Fruit fly (Drosophila melanogaster) whole organism, wandering third instar larva: Measurements from ENCODE around the gene spen.
A peak's percentile ranks its signal among the peaks of the same experiment; 100 is the strongest.

Experiments used
- Abd-B ChIP-seq: fragments of >200 bp; optimal IDR thresholded peaks from 2 replicates; lab custom pipeline; 2017; ENCODE audit warnings: missing biosample characterization, missing genetic modification characterization
- CG9705 ChIP-seq: fragments of 200-800 bp; sonication (Bioruptor generic); optimal IDR thresholded peaks from 2 replicates; lab custom pipeline; 2018; ENCODE audit warnings: missing biosample characterization, mild to moderate bottlenecking, missing genetic modification characterization
- Dfd ChIP-seq: fragments of >200 bp; optimal IDR thresholded peaks from 2 replicates; lab custom pipeline; 2017; ENCODE audit warnings: missing biosample characterization, missing genetic modification characterization
- Dif ChIP-seq: fragments of 200-275, 200-300 bp; sonication (Bioruptor generic); optimal IDR thresholded peaks from 2 replicates; lab custom pipeline; 2018; ENCODE audit warnings: missing biosample characterization, missing genetic modification characterization; ENCODE audit not compliant: partially characterized antibody
- HLH106 ChIP-seq: fragments of 200-800 bp; optimal IDR thresholded peaks from 3 replicates; lab custom pipeline; 2019; ENCODE audit warnings: missing biosample characterization, mild to moderate bottlenecking, missing genetic modification characterization, moderate library complexity
- Hnf4 ChIP-seq: fragments of 200-800 bp; sonication (Bioruptor generic); optimal IDR thresholded peaks from 2 replicates; lab custom pipeline; 2016; ENCODE audit warnings: missing biosample characterization, mild to moderate bottlenecking, missing genetic modification characterization
- Hr83 ChIP-seq: fragments of 200-300 bp; sonication (Bioruptor generic); optimal IDR thresholded peaks from 2 replicates; lab custom pipeline; 2016; ENCODE audit warnings: missing biosample characterization, mild to moderate bottlenecking, missing genetic modification characterization, moderate library complexity; ENCODE audit not compliant: poor library complexity, severe bottlenecking
- Jra ChIP-seq: sonication (Bioruptor generic); optimal IDR thresholded peaks from 2 replicates; lab custom pipeline; 2016; ENCODE audit warnings: missing biosample characterization, missing genetic modification characterization
- Mio ChIP-seq: sonication (Bioruptor generic); optimal IDR thresholded peaks from 2 replicates; lab custom pipeline; 2016; ENCODE audit warnings: missing biosample characterization, missing genetic modification characterization
- Myc ChIP-seq: fragments of >200 bp; optimal IDR thresholded peaks from 2 replicates; lab custom pipeline; 2017
- OdsH ChIP-seq: fragments of 200-800 bp; sonication (Bioruptor generic); optimal IDR thresholded peaks from 2 replicates; lab custom pipeline; 2016; ENCODE audit warnings: missing biosample characterization, mild to moderate bottlenecking, missing genetic modification characterization
- Rel ChIP-seq, 2 experiments: fragments of 200-800 bp; sonication (Bioruptor generic) in 1 of 2; optimal IDR thresholded peaks; 2 replicates in 1 of 2; 3 replicates in 1 of 2; lab custom pipeline; 2016 to 2019; ENCODE audit warnings: mild to moderate bottlenecking in 2 of 2, missing biosample characterization in 2 of 2, missing genetic modification characterization in 2 of 2, moderate library complexity in 1 of 2
- Sp1 ChIP-seq: fragments of 200-800 bp; sonication (Bioruptor generic); optimal IDR thresholded peaks from 3 replicates; lab custom pipeline; 2019; ENCODE audit warnings: missing biosample characterization, mild to moderate bottlenecking, missing genetic modification characterization, moderate library complexity
- br ChIP-seq: fragments of 200-800 bp; sonication (Bioruptor generic); optimal IDR thresholded peaks from 2 replicates; lab custom pipeline; 2016; ENCODE audit warnings: missing biosample characterization, missing genetic modification characterization
- dl ChIP-seq, 2 experiments: fragments of 175-275, 200-275 bp in 1 of 2; fragments of 200-275 bp in 1 of 2; sonication (Bioruptor generic); optimal IDR thresholded peaks; lab custom pipeline; 2018; ENCODE audit warnings: mild to moderate bottlenecking in 2 of 2, missing biosample characterization in 2 of 2, missing genetic modification characterization in 2 of 2, moderate library complexity in 2 of 2; ENCODE audit not compliant: partially characterized antibody in 2 of 2, insufficient read depth in 1 of 2
- dmrt93B ChIP-seq: fragments of 200-800 bp; sonication (Bioruptor generic); optimal IDR thresholded peaks from 2 replicates; lab custom pipeline; 2018; ENCODE audit warnings: missing biosample characterization, mild to moderate bottlenecking, missing genetic modification characterization
- dsf ChIP-seq: sonication (Bioruptor generic); optimal IDR thresholded peaks from 2 replicates; lab custom pipeline; 2016; ENCODE audit warnings: missing biosample characterization, missing genetic modification characterization, borderline replicate concordance
- ey ChIP-seq: fragments of 200-800 bp; sonication (Bioruptor generic); optimal IDR thresholded peaks from 2 replicates; lab custom pipeline; 2016; ENCODE audit warnings: missing biosample characterization, missing genetic modification characterization
- foxo ChIP-seq, 2 experiments: fragments of 200-800 bp; sonication (Bioruptor generic); optimal IDR thresholded peaks; 2 replicates in 1 of 2; 3 replicates in 1 of 2; lab custom pipeline; 2016 to 2017; ENCODE audit warnings: missing biosample characterization in 2 of 2, missing genetic modification characterization in 2 of 2
- fru ChIP-seq: fragments of 200-800 bp; sonication (Bioruptor generic); optimal IDR thresholded peaks from 3 replicates; lab custom pipeline; 2016; ENCODE audit warnings: missing biosample characterization, mild to moderate bottlenecking, missing genetic modification characterization
- h ChIP-seq: fragments of 200-800 bp; sonication (Bioruptor generic); optimal IDR thresholded peaks from 3 replicates; lab custom pipeline; 2016; ENCODE audit warnings: missing biosample characterization, mild to moderate bottlenecking, missing genetic modification characterization
- lola ChIP-seq: fragments of >200 bp; optimal IDR thresholded peaks from 2 replicates; lab custom pipeline; 2017; ENCODE audit warnings: missing biosample characterization, missing genetic modification characterization
- pan ChIP-seq: fragments of >200 bp; optimal IDR thresholded peaks from 2 replicates; lab custom pipeline; 2017
- psq ChIP-seq: fragments of 200-800 bp; sonication (Bioruptor generic); optimal IDR thresholded peaks from 3 replicates; lab custom pipeline; 2017; ENCODE audit warnings: missing biosample characterization, mild to moderate bottlenecking, missing genetic modification characterization, moderate library complexity
- rgr ChIP-seq: fragments of 200-800 bp; sonication (Bioruptor generic); optimal IDR thresholded peaks from 3 replicates; lab custom pipeline; 2016; ENCODE audit warnings: missing biosample characterization, mild to moderate bottlenecking, missing genetic modification characterization
- sage ChIP-seq: fragments of 200-800 bp; sonication (Bioruptor generic); optimal IDR thresholded peaks from 2 replicates; lab custom pipeline; 2016; ENCODE audit warnings: missing biosample characterization, mild to moderate bottlenecking, missing genetic modification characterization
- sv ChIP-seq: fragments of 200-800 bp; sonication (Bioruptor generic); optimal IDR thresholded peaks from 3 replicates; lab custom pipeline; 2016; ENCODE audit warnings: missing biosample characterization, missing genetic modification characterization
- tai ChIP-seq: sonication (Bioruptor generic); optimal IDR thresholded peaks from 2 replicates; lab custom pipeline; 2016; ENCODE audit warnings: missing biosample characterization, missing genetic modification characterization
- usp ChIP-seq: fragments of >200 bp; optimal IDR thresholded peaks from 2 replicates; lab custom pipeline; 2017; ENCODE audit warnings: missing biosample characterization, missing genetic modification characterization
- woc ChIP-seq: sonication (Bioruptor generic); optimal IDR thresholded peaks from 2 replicates; lab custom pipeline; 2016; ENCODE audit warnings: missing biosample characterization, mild to moderate bottlenecking, missing genetic modification characterization

Gene spen

DNA sequence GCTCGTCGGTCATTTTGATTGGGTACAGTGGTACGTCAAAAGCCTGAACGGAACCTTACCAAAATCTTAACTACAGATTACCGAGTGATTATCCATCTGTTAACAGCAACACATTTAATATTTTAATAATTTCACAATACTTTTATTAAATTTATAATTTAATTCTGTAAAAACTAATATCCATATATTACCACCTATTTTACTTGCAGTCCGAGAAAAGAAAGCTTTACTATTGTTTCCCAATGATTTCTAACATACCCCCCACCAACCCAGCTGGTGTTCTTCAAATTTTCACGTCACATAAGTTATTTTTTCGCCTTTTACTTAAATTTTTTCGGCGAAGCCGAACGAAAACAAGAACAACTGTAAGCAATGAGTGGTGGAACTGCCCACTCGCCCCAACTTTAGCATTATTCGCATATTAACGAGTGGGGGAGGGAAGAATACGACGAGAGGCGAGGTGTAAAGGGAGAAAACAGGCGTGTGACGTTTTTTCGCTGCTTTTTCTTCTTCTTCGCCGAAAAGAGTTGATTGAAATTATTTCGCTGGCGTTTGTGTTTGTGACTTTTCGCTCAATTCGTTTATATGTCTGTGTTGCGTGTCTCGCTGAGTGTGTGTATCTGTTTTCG, 89.1 kb downstream of the spen start:
- TF ChIP-seq Rel (GFP tag; optimal IDR thresholded peaks at IDR 0.05; lab: Kevin White, UChicago) (no peak), Rel (tag; optimal IDR thresholded peaks at IDR 0.05; lab: Kevin White, UChicago) (peak; percentile 27), sv (no peak), HLH106 (peak; percentile 87), sage (GFP tag; lab: Kevin White, UChicago) (peak; percentile 29), Myc (no peak), dsf (GFP tag; lab: Kevin White, UChicago) (no peak), dl (GFP tag; optimal IDR thresholded peaks at IDR 0.05; lab: Kevin White, UChicago; ENCODE audit: insufficient read depth in 1 of 2, partially characterized antibody in 2 of 2) (peak in 1 of 2 experiments; percentile 33), Hr83 (peak; percentile 40), Sp1 (GFP tag; lab: Kevin White, UChicago) (peak; percentile 82), ey (peak; percentile 56), Dif (peak; percentile 48), psq (peak; percentile 76), OdsH (GFP tag; lab: Kevin White, UChicago) (peak; percentile 83), rgr (peak; percentile 70), h (no peak), foxo (GFP tag; optimal IDR thresholded peaks at IDR 0.05; lab: Kevin White, UChicago) (peak in 1 of 2 experiments; percentile 86), br (peak; percentile 52), CG9705 (GFP tag; lab: Kevin White, UChicago) (peak; percentile 29), usp (GFP tag; lab: Kevin White, UChicago) (no peak), fru (GFP tag; lab: Kevin White, UChicago) (peak; percentile 68), dmrt93B (GFP tag; lab: Kevin White, UChicago) (peak; percentile 76), Abd-B (no peak)

DNA sequence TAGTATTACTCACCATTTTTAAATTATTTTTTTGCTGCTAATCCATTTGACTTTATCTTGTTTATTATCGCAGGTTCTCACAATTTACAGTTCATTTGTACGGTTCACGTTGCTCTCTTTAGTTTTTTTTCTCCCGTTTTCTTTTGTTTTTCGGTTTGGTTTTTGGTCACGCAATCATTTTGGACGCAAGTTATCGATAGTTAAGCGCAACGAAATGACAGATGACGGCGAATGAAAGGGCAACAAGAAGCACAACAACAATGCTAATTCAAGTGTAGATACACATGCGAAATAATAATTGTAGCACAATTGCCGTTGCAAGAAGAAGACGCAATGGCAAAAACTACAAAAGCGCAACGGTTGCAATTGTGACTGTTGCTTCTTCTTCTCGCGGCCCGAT, 89.8 kb downstream of the spen start:
- no peak for TF ChIP-seq Dfd (GFP tag; lab: Kevin White, UChicago)
- no peak for TF ChIP-seq usp (GFP tag; lab: Kevin White, UChicago)
- no peak for TF ChIP-seq pan (lab: Kevin White, UChicago)
- TF ChIP-seq Hr83, result no peak
- TF ChIP-seq Jra (GFP tag; lab: Kevin White, UChicago), result no peak
- TF ChIP-seq Mio (GFP tag; lab: Kevin White, UChicago), result no peak
- TF ChIP-seq Dif, result no peak
- no peak for TF ChIP-seq psq
- no peak for TF ChIP-seq tai (GFP tag; lab: Kevin White, UChicago)
- TF ChIP-seq Hnf4, result no peak
- TF ChIP-seq Myc, result no peak

DNA sequence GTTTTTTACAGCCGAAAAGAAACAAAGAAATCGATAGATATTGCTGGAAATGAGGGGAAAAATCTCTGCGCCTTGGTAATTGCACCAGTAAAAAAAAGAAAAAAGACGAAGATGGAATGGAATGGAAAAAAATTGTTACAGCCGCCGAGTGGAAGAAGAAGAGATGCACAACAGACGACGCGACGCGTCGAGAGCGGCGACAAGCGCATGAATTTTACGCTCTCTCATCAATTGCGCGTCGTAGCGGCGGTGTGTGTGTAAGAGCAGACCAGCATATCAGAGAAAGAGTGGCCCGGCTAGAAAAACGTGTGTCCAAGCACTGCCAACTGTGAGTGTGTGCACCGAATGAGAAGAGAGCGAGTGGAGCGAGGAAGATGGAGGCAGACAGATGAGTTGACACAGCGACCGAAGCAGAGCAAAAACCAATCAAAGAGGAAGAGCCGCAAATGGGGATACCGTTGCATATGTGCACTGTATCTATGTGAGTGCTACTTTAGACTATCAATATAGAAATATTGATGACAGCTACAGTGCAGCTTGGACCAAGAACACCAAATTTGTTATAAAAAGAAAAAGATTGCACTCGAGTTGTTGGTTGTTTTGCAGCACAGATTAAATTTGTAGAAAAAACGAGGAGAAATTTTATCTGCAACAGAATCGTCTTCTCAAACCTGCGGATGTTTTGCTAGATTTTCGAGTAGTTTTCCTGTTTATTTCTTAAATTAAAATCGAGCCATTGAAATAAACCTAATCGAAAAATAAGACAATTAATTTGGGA, 90.4 kb downstream of the spen start:
- TF ChIP-seq Jra (GFP tag; lab: Kevin White, UChicago), result peak; percentile 39
- TF ChIP-seq OdsH (GFP tag; lab: Kevin White, UChicago), result no peak
- TF ChIP-seq Dif, result peak; percentile 90
- TF ChIP-seq tai (GFP tag; lab: Kevin White, UChicago), result no peak
- TF ChIP-seq Hnf4, result peak; percentile 27
- TF ChIP-seq foxo (GFP tag; optimal IDR thresholded peaks at IDR 0.05; lab: Kevin White, UChicago), result peak in 1 of 2 experiments; percentile 49
- TF ChIP-seq pan (lab: Kevin White, UChicago), result no peak
- no peak for TF ChIP-seq lola (GFP tag; lab: Kevin White, UChicago)
- peak; percentile 40 for TF ChIP-seq fru (GFP tag; lab: Kevin White, UChicago)
- TF ChIP-seq woc (GFP tag; lab: Kevin White, UChicago), result peak; percentile 9
- TF ChIP-seq psq, result peak; percentile 55
- TF ChIP-seq ey, result peak; percentile 37
- TF ChIP-seq rgr, result no peak
- no peak for TF ChIP-seq h
- TF ChIP-seq usp (GFP tag; lab: Kevin White, UChicago), result no peak
- TF ChIP-seq br, result peak; percentile 52
- peak; percentile 63 to 83 for TF ChIP-seq dl (GFP tag; optimal IDR thresholded peaks at IDR 0.05; lab: Kevin White, UChicago; ENCODE audit: insufficient read depth in 1 of 2, partially characterized antibody in 2 of 2)
- no peak for TF ChIP-seq Rel (GFP tag; optimal IDR thresholded peaks at IDR 0.05; lab: Kevin White, UChicago)
- TF ChIP-seq Rel (tag; optimal IDR thresholded peaks at IDR 0.05; lab: Kevin White, UChicago), result no peak
